Worm (Caenorhabditis elegans): ENCODE results near the gene T10H4.13.

DNA sequence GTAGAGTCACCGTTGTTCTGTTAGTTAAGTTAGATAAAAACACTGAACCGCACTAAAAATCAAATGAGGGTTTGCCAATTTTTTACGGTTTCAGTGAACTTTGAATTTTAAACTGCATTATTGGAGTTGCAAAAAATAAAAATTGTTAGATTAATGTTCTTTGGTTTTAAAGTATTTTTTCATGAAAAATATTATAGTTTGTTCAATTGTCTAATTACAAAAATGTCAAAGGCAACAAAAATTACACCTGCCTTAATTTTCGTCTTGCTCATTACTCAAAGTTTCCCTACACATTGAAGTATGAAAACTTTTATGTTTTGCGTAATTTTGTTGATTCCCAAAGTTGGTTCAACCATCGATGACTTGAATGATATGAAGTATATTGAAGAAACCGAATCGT, 43.5 kb upstream of the T10H4.13 start, which contains the start of gene irld-62:
- TF ChIP-seq zip-8 (tag; optimal IDR thresholded peaks at IDR 0.05) (no peak), drap-1 (GFP tag; optimal IDR thresholded peaks at IDR 0.05) (no peak), nhr-237 (tag; optimal IDR thresholded peaks at IDR 0.05) (no peak), mls-2 (tag; optimal IDR thresholded peaks at IDR 0.05) (no peak), elt-1 (tag; optimal IDR thresholded peaks at IDR 0.05; ENCODE audit: borderline replicate concordance, insufficient read depth) (no peak), tbx-8 (GFP tag; optimal IDR thresholded peaks at IDR 0.05) (no peak), unc-39 (tag; optimal IDR thresholded peaks at IDR 0.05) (no peak), unc-62 (GFP tag; optimal IDR thresholded peaks at IDR 0.05) (no peak), mep-1 (tag; optimal IDR thresholded peaks at IDR 0.05) (no peak), ceh-39 (tag; optimal IDR thresholded peaks at IDR 0.05) (no peak)

Measured in whole organism, mixed stage, embryonic.